Worm (Caenorhabditis elegans) whole organism, young adult: ENCODE data around the gene ZK899.3.
A peak's percentile ranks its signal among the peaks of the same experiment; 100 is the strongest.

Source experiments
- C06A6.2 ChIP-seq: fragments of 200-800 bp; sonication (Bioruptor generic); conservative IDR thresholded peaks from 2 replicates; pipeline ENCODE4 v1.3.6; 2022; ENCODE audit warnings: missing genetic modification characterization, missing compliant biosample characterization
- C17E4.6 ChIP-seq: fragments of 200-800 bp; sonication (Bioruptor generic); IDR thresholded peaks from 2 replicates; pipeline ENCODE4 v1.3.6; 2022; ENCODE audit warnings: missing genetic modification reagents, missing genetic modification characterization, missing compliant biosample characterization
- F33H1.4 ChIP-seq: fragments of 200-800 bp; sonication (Bioruptor generic); IDR thresholded peaks from 2 replicates; pipeline ENCODE4 v1.3.6; 2022; ENCODE audit warnings: missing genetic modification reagents, missing genetic modification characterization, missing compliant biosample characterization
- F55B11.4 ChIP-seq: sonication (generic microtip); optimal IDR thresholded peaks from 2 replicates; lab custom pipeline; 2016; ENCODE audit warnings: missing compliant biosample characterization, missing genetic modification characterization, borderline replicate concordance; ENCODE audit not compliant: insufficient read depth
- F57A8.1 ChIP-seq: fragments of 200-800 bp; sonication (Bioruptor generic); optimal IDR thresholded peaks from 2 replicates; lab custom pipeline; 2018; ENCODE audit warnings: mild to moderate bottlenecking, missing genetic modification characterization, moderate library complexity, missing compliant biosample characterization
- ama-1 ChIP-seq, 3 experiments: fragments of 150-350 bp in 1 of 3; sonication (generic microtip) in 2 of 3; optimal IDR thresholded peaks; 2 replicates each; lab custom pipeline; 2014 to 2018; ENCODE audit warnings: missing biosample characterization in 2 of 3, missing genetic modification characterization in 2 of 3, missing genetic modification reagents in 2 of 3
- atf-7 ChIP-seq: sonication (generic microtip); optimal IDR thresholded peaks from 2 replicates; lab custom pipeline; 2017; ENCODE audit warnings: mild to moderate bottlenecking, missing genetic modification characterization, missing compliant biosample characterization
- attf-5 ChIP-seq: fragments of 200-800 bp; sonication (Bioruptor generic); optimal IDR thresholded peaks from 2 replicates; lab custom pipeline; 2018; ENCODE audit warnings: mild to moderate bottlenecking, missing genetic modification characterization, missing compliant biosample characterization
- bed-1 ChIP-seq: fragments of 200-800 bp; sonication (Bioruptor generic); IDR thresholded peaks from 2 replicates; pipeline ENCODE4 v1.3.6; 2022; ENCODE audit warnings: missing genetic modification reagents, missing genetic modification characterization, missing compliant biosample characterization
- cebp-1 ChIP-seq, 2 experiments: fragments of 200-800 bp in 1 of 2; sonication (Bioruptor generic) in 1 of 2; sonication (generic microtip) in 1 of 2; IDR thresholded peaks in 1 of 2; optimal IDR thresholded peaks in 1 of 2; 2 replicates each; pipeline versions ENCODE4 v1.3.6 to Lab custom; 2017 to 2022; ENCODE audit warnings: missing compliant biosample characterization in 2 of 2, missing genetic modification characterization in 2 of 2, mild to moderate bottlenecking in 1 of 2, missing genetic modification reagents in 1 of 2, moderate library complexity in 1 of 2
- dpff-1 ChIP-seq: sonication (generic microtip); optimal IDR thresholded peaks from 2 replicates; lab custom pipeline; 2017; ENCODE audit warnings: mild to moderate bottlenecking, missing genetic modification characterization, missing compliant biosample characterization
- dpl-1 ChIP-seq: fragments of 150-350 bp; optimal IDR thresholded peaks from 2 replicates; lab custom pipeline; 2014; ENCODE audit warnings: missing biosample characterization, missing genetic modification reagents, missing genetic modification characterization
- egl-44 ChIP-seq: fragments of 200-800 bp; sonication (Bioruptor generic); IDR thresholded peaks from 2 replicates; pipeline ENCODE4 v1.3.6; 2022; ENCODE audit warnings: missing genetic modification reagents, missing genetic modification characterization, missing compliant biosample characterization
- him-1 ChIP-seq: sonication (generic microtip); optimal IDR thresholded peaks from 2 replicates; lab custom pipeline; 2016; ENCODE audit warnings: missing genotype, missing genetic modification reagents, missing genetic modification characterization, missing compliant biosample characterization
- let-607 ChIP-seq, 2 experiments: fragments of 200-800 bp in 1 of 2; sonication (Bioruptor generic) in 1 of 2; sonication (generic microtip) in 1 of 2; optimal IDR thresholded peaks; 2 replicates each; lab custom pipeline; 2016 to 2018; ENCODE audit warnings: mild to moderate bottlenecking in 2 of 2, missing compliant biosample characterization in 2 of 2, missing genetic modification characterization in 2 of 2, moderate library complexity in 2 of 2, missing genotype in 1 of 2
- lin-26 ChIP-seq: fragments of 200-800 bp; sonication (Bioruptor generic); IDR thresholded peaks from 2 replicates; pipeline ENCODE4 v1.3.6; 2022; ENCODE audit warnings: missing genetic modification reagents, missing genetic modification characterization, missing compliant biosample characterization
- lin-40 ChIP-seq: sonication (generic microtip); optimal IDR thresholded peaks from 2 replicates; lab custom pipeline; 2016; ENCODE audit warnings: missing genetic modification characterization, mild to moderate bottlenecking, missing compliant biosample characterization, missing genotype, missing genetic modification reagents
- mes-4 ChIP-seq: sonication (generic microtip); optimal IDR thresholded peaks from 2 replicates; lab custom pipeline; 2016; ENCODE audit warnings: missing genotype, missing genetic modification characterization, missing compliant biosample characterization
- nfya-2 ChIP-seq: fragments of 200-800 bp; sonication (Bioruptor generic); IDR thresholded peaks from 2 replicates; pipeline ENCODE4 v1.3.6; 2022; ENCODE audit warnings: missing genetic modification reagents, missing genetic modification characterization, missing compliant biosample characterization
- nhr-27 ChIP-seq: fragments of 200-800 bp; sonication (Bioruptor generic); optimal IDR thresholded peaks from 2 replicates; lab custom pipeline; 2018; ENCODE audit warnings: mild to moderate bottlenecking, missing genetic modification characterization, moderate library complexity, missing compliant biosample characterization
- nhr-80 ChIP-seq: sonication (generic microtip); optimal IDR thresholded peaks from 2 replicates; lab custom pipeline; 2016; ENCODE audit warnings: missing genetic modification characterization, missing compliant biosample characterization
- nhr-90 ChIP-seq: sonication (generic microtip); optimal IDR thresholded peaks from 2 replicates; lab custom pipeline; 2016; ENCODE audit warnings: missing genotype, mild to moderate bottlenecking, missing genetic modification characterization, missing compliant biosample characterization
- rpc-1 ChIP-seq, 2 experiments: fragments of 150-350 bp in 1 of 2; sonication (generic microtip) in 1 of 2; optimal IDR thresholded peaks; 2 replicates each; lab custom pipeline; 2014 to 2018; ENCODE audit warnings: missing biosample characterization in 1 of 2, missing genetic modification characterization in 1 of 2, missing genetic modification reagents in 1 of 2, missing genotype in 1 of 2
- sea-2 ChIP-seq: fragments of 200-800 bp; sonication (Bioruptor generic); IDR thresholded peaks from 2 replicates; pipeline ENCODE4 v1.3.6; 2022; ENCODE audit warnings: missing genetic modification characterization, missing compliant biosample characterization
- snpc-1.3 ChIP-seq: sonication (generic microtip); optimal IDR thresholded peaks from 2 replicates; lab custom pipeline; 2017; ENCODE audit warnings: missing genetic modification characterization, mild to moderate bottlenecking, missing compliant biosample characterization, antibody characterized with exemption, moderate library complexity, missing genotype, missing genetic modification reagents; ENCODE audit not compliant: insufficient read depth
- snpc-3.4 ChIP-seq: sonication (generic microtip); optimal IDR thresholded peaks from 2 replicates; lab custom pipeline; 2017; ENCODE audit warnings: missing genetic modification characterization, mild to moderate bottlenecking, missing compliant biosample characterization, antibody characterized with exemption, moderate library complexity, missing genotype, missing genetic modification reagents
- somi-1 ChIP-seq: fragments of 200-800 bp; sonication (Bioruptor generic); optimal IDR thresholded peaks from 2 replicates; lab custom pipeline; 2018; ENCODE audit warnings: mild to moderate bottlenecking, missing genetic modification characterization, missing compliant biosample characterization
- zim-3 ChIP-seq: sonication (generic microtip); optimal IDR thresholded peaks from 2 replicates; lab custom pipeline; 2017; ENCODE audit warnings: mild to moderate bottlenecking, missing genetic modification characterization, moderate library complexity, missing compliant biosample characterization
- ztf-18 ChIP-seq: sonication (generic microtip); optimal IDR thresholded peaks from 2 replicates; lab custom pipeline; 2016; ENCODE audit warnings: missing genotype, mild to moderate bottlenecking, missing genetic modification characterization, missing compliant biosample characterization
- ztf-26 ChIP-seq: sonication (generic microtip); optimal IDR thresholded peaks from 2 replicates; lab custom pipeline; 2017; ENCODE audit warnings: missing genetic modification characterization, missing compliant biosample characterization

ZK899.3 gene

ce11 chrX:9443871-9444270, 9.1 kb upstream of the ZK899.3 start:
- TF ChIP-seq F57A8.1 (GFP tag; lab: Kevin White, UChicago) (no peak), lin-40 (tag; lab: Kevin White, UChicago) (no peak)

DNA sequence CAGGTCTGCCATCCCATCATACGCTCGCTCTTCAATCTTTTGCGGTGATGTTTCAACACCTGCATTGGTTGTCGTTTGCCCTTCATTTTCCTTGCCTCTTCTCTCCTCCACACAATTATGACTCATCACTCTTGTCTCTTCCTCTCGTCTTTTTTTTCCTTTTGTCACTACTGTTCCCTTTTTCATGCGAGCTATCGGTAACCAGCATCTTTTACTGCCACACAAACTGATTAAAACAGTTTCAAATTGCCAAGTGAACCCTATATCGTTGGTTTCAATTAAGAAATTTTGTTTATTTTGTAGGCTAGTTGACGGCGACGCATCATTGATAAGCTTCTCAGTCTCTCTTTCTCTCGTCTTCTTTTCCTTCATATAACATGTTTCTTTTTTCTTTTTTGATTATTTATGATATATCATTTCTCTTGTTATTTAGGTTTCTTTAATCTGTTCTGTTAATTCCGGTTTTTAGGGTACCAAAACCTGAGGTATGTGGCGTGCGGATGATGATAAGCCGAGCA, 6.7 kb upstream of the ZK899.3 start, which contains the start of gene ZK899.1:
Gene ZK899.1, plus strand, starts transcription at position 468 of the 518 bp plus-strand sequence.
- peak; percentile 4 for TF ChIP-seq somi-1 (GFP tag; lab: Kevin White, UChicago)
- TF ChIP-seq atf-7 (tag; lab: Kevin White, UChicago), result peak; percentile 32
- no peak for TF ChIP-seq sea-2
- no peak for TF ChIP-seq nfya-2 (GFP tag; lab: Robert Waterston, UW)
- peak; percentile 93 for TF ChIP-seq nhr-80 (tag; lab: Kevin White, UChicago)
- no peak for TF ChIP-seq lin-26 (GFP tag; lab: Robert Waterston, UW)
- no peak for TF ChIP-seq snpc-3.4 (tag; lab: Kevin White, UChicago)
- TF ChIP-seq lin-40 (tag; lab: Kevin White, UChicago), result peak; percentile 44
- no peak for TF ChIP-seq C17E4.6 (GFP tag; lab: Robert Waterston, UW)
- TF ChIP-seq C06A6.2 (GFP tag; lab: Robert Waterston, UW), result no peak
- no peak for TF ChIP-seq F33H1.4
- no peak for TF ChIP-seq cebp-1 (GFP tag; IDR thresholded peaks at IDR 0.05; lab: Robert Waterston, UW)
- no peak for TF ChIP-seq cebp-1 (tag; optimal IDR thresholded peaks at IDR 0.05; lab: Kevin White, UChicago)
- peak; percentile 48 to 49 for TF ChIP-seq let-607 (tag; optimal IDR thresholded peaks at IDR 0.05; lab: Kevin White, UChicago)
- no peak for TF ChIP-seq ztf-18 (tag; lab: Kevin White, UChicago)
- TF ChIP-seq nhr-90 (tag; lab: Kevin White, UChicago), result peak; percentile 11
- TF ChIP-seq nhr-27 (tag; lab: Kevin White, UChicago), result no peak
- peak; percentile 29 for TF ChIP-seq attf-5 (GFP tag; lab: Kevin White, UChicago)
- no peak for TF ChIP-seq snpc-1.3 (tag; lab: Kevin White, UChicago)
- TF ChIP-seq ztf-26 (tag; lab: Kevin White, UChicago), result peak; percentile 9

- no peak for TF ChIP-seq ama-1 (optimal IDR thresholded peaks at IDR 0.05; lab: Kevin White, UChicago)
- no peak for TF ChIP-seq ama-1 (GFP tag; optimal IDR thresholded peaks at IDR 0.05; lab: Kevin White, UChicago)
- TF ChIP-seq rpc-1 (optimal IDR thresholded peaks at IDR 0.05; lab: Kevin White, UChicago), result no peak
- no peak for TF ChIP-seq rpc-1 (tag; optimal IDR thresholded peaks at IDR 0.05; lab: Kevin White, UChicago)
- TF ChIP-seq C17E4.6 (GFP tag; lab: Robert Waterston, UW), result no peak
- no peak for TF ChIP-seq dpff-1
- no peak for TF ChIP-seq dpl-1 (GFP tag; lab: Kevin White, UChicago)
- TF ChIP-seq him-1, result no peak
- TF ChIP-seq zim-3 (tag; lab: Kevin White, UChicago), result no peak
- TF ChIP-seq bed-1 (GFP tag; lab: Robert Waterston, UW), result no peak
- TF ChIP-seq egl-44 (GFP tag; lab: Robert Waterston, UW), result no peak
- no peak for TF ChIP-seq F55B11.4 (tag; lab: Kevin White, UChicago)
Observed at ce11 chrX:9449330-9449729, 3.6 kb upstream of the ZK899.3 start, which contains the start of gene ZK899.7. TSS of gene ZK899.7 (minus strand) at chrX:9449430.

ce11 chrX:9451944-9452453, 949 bp upstream of the ZK899.3 start, which contains the start of gene ZK899.2:
TSS of gene ZK899.2 (minus strand) at chrX:9451994.
- TF ChIP-seq atf-7 (tag; lab: Kevin White, UChicago) (no peak), dpff-1 (no peak), mes-4 (tag; lab: Kevin White, UChicago) (no peak), let-607 (tag; optimal IDR thresholded peaks at IDR 0.05; lab: Kevin White, UChicago) (no peak)
